Fruit fly (Drosophila melanogaster) whole organism, wandering third instar larva: Measurements from ENCODE around the gene cic.

Experiments used
- CG32264 ChIP-seq: fragments of 200-800 bp; sonication (Bioruptor generic); optimal IDR thresholded peaks from 2 replicates; lab custom pipeline; 2016; ENCODE audit warnings: missing biosample characterization, missing genetic modification characterization
- CG9705 ChIP-seq: fragments of 200-800 bp; sonication (Bioruptor generic); optimal IDR thresholded peaks from 2 replicates; lab custom pipeline; 2018; ENCODE audit warnings: missing biosample characterization, mild to moderate bottlenecking, missing genetic modification characterization
- CrebA ChIP-seq: fragments of 200-800 bp; sonication (Bioruptor generic); optimal IDR thresholded peaks from 2 replicates; lab custom pipeline; 2016; ENCODE audit warnings: missing biosample characterization, mild to moderate bottlenecking, missing genetic modification characterization, borderline replicate concordance
- Dfd ChIP-seq: fragments of >200 bp; optimal IDR thresholded peaks from 2 replicates; lab custom pipeline; 2017; ENCODE audit warnings: missing biosample characterization, missing genetic modification characterization
- Dif ChIP-seq: fragments of 200-275, 200-300 bp; sonication (Bioruptor generic); optimal IDR thresholded peaks from 2 replicates; lab custom pipeline; 2018; ENCODE audit warnings: missing biosample characterization, missing genetic modification characterization; ENCODE audit not compliant: partially characterized antibody
- Hnf4 ChIP-seq: fragments of 200-800 bp; sonication (Bioruptor generic); optimal IDR thresholded peaks from 2 replicates; lab custom pipeline; 2016; ENCODE audit warnings: missing biosample characterization, mild to moderate bottlenecking, missing genetic modification characterization
- Hr78 ChIP-seq: fragments of >200 bp; optimal IDR thresholded peaks from 2 replicates; lab custom pipeline; 2017; ENCODE audit warnings: missing biosample characterization, missing genetic modification characterization
- Hr83 ChIP-seq: fragments of 200-300 bp; sonication (Bioruptor generic); optimal IDR thresholded peaks from 2 replicates; lab custom pipeline; 2016; ENCODE audit warnings: missing biosample characterization, mild to moderate bottlenecking, missing genetic modification characterization, moderate library complexity; ENCODE audit not compliant: poor library complexity, severe bottlenecking
- Jra ChIP-seq: sonication (Bioruptor generic); optimal IDR thresholded peaks from 2 replicates; lab custom pipeline; 2016; ENCODE audit warnings: missing biosample characterization, missing genetic modification characterization
- Mio ChIP-seq: sonication (Bioruptor generic); optimal IDR thresholded peaks from 2 replicates; lab custom pipeline; 2016; ENCODE audit warnings: missing biosample characterization, missing genetic modification characterization
- Myc ChIP-seq: fragments of >200 bp; optimal IDR thresholded peaks from 2 replicates; lab custom pipeline; 2017
- N ChIP-seq: fragments of >200 bp; optimal IDR thresholded peaks from 2 replicates; lab custom pipeline; 2018; ENCODE audit warnings: missing biosample characterization, missing external identifiers, missing genetic modification characterization
- OdsH ChIP-seq: fragments of 200-800 bp; sonication (Bioruptor generic); optimal IDR thresholded peaks from 2 replicates; lab custom pipeline; 2016; ENCODE audit warnings: missing biosample characterization, mild to moderate bottlenecking, missing genetic modification characterization
- Rel ChIP-seq, 2 experiments: fragments of 200-800 bp; sonication (Bioruptor generic) in 1 of 2; optimal IDR thresholded peaks; 2 replicates in 1 of 2; 3 replicates in 1 of 2; lab custom pipeline; 2016 to 2019; ENCODE audit warnings: mild to moderate bottlenecking in 2 of 2, missing biosample characterization in 2 of 2, missing genetic modification characterization in 2 of 2, moderate library complexity in 1 of 2
- Sp1 ChIP-seq: fragments of 200-800 bp; sonication (Bioruptor generic); optimal IDR thresholded peaks from 3 replicates; lab custom pipeline; 2019; ENCODE audit warnings: missing biosample characterization, mild to moderate bottlenecking, missing genetic modification characterization, moderate library complexity
- Vsx2 ChIP-seq: fragments of 200-300, 225-300 bp; sonication (Bioruptor generic); optimal IDR thresholded peaks from 2 replicates; lab custom pipeline; 2018; ENCODE audit warnings: missing biosample characterization, missing genetic modification characterization; ENCODE audit not compliant: partially characterized antibody
- br ChIP-seq: fragments of 200-800 bp; sonication (Bioruptor generic); optimal IDR thresholded peaks from 2 replicates; lab custom pipeline; 2016; ENCODE audit warnings: missing biosample characterization, missing genetic modification characterization
- brk ChIP-seq: fragments of 200-800 bp; sonication (Bioruptor generic); optimal IDR thresholded peaks from 2 replicates; lab custom pipeline; 2016; ENCODE audit warnings: missing biosample characterization, mild to moderate bottlenecking, missing genetic modification characterization
- dl ChIP-seq, 2 experiments: fragments of 175-275, 200-275 bp in 1 of 2; fragments of 200-275 bp in 1 of 2; sonication (Bioruptor generic); optimal IDR thresholded peaks; lab custom pipeline; 2018; ENCODE audit warnings: mild to moderate bottlenecking in 2 of 2, missing biosample characterization in 2 of 2, missing genetic modification characterization in 2 of 2, moderate library complexity in 2 of 2; ENCODE audit not compliant: partially characterized antibody in 2 of 2, insufficient read depth in 1 of 2
- dsf ChIP-seq: sonication (Bioruptor generic); optimal IDR thresholded peaks from 2 replicates; lab custom pipeline; 2016; ENCODE audit warnings: missing biosample characterization, missing genetic modification characterization, borderline replicate concordance
- ey ChIP-seq: fragments of 200-800 bp; sonication (Bioruptor generic); optimal IDR thresholded peaks from 2 replicates; lab custom pipeline; 2016; ENCODE audit warnings: missing biosample characterization, missing genetic modification characterization
- foxo ChIP-seq, 2 experiments: fragments of 200-800 bp; sonication (Bioruptor generic); optimal IDR thresholded peaks; 2 replicates in 1 of 2; 3 replicates in 1 of 2; lab custom pipeline; 2016 to 2017; ENCODE audit warnings: missing biosample characterization in 2 of 2, missing genetic modification characterization in 2 of 2
- h ChIP-seq: fragments of 200-800 bp; sonication (Bioruptor generic); optimal IDR thresholded peaks from 3 replicates; lab custom pipeline; 2016; ENCODE audit warnings: missing biosample characterization, mild to moderate bottlenecking, missing genetic modification characterization
- jim ChIP-seq: fragments of 175-275, 200-325 bp; sonication (Bioruptor generic); optimal IDR thresholded peaks from 2 replicates; lab custom pipeline; 2016; ENCODE audit warnings: missing biosample characterization, mild to moderate bottlenecking, missing genetic modification characterization
- lola ChIP-seq: fragments of >200 bp; optimal IDR thresholded peaks from 2 replicates; lab custom pipeline; 2017; ENCODE audit warnings: missing biosample characterization, missing genetic modification characterization
- pan ChIP-seq: fragments of >200 bp; optimal IDR thresholded peaks from 2 replicates; lab custom pipeline; 2017
- psq ChIP-seq: fragments of 200-800 bp; sonication (Bioruptor generic); optimal IDR thresholded peaks from 3 replicates; lab custom pipeline; 2017; ENCODE audit warnings: missing biosample characterization, mild to moderate bottlenecking, missing genetic modification characterization, moderate library complexity
- rgr ChIP-seq: fragments of 200-800 bp; sonication (Bioruptor generic); optimal IDR thresholded peaks from 3 replicates; lab custom pipeline; 2016; ENCODE audit warnings: missing biosample characterization, mild to moderate bottlenecking, missing genetic modification characterization
- sage ChIP-seq: fragments of 200-800 bp; sonication (Bioruptor generic); optimal IDR thresholded peaks from 2 replicates; lab custom pipeline; 2016; ENCODE audit warnings: missing biosample characterization, mild to moderate bottlenecking, missing genetic modification characterization
- tai ChIP-seq: sonication (Bioruptor generic); optimal IDR thresholded peaks from 2 replicates; lab custom pipeline; 2016; ENCODE audit warnings: missing biosample characterization, missing genetic modification characterization

Gene cic

dm6 chr3R:20292880-20293491, 40.4 kb downstream of the cic start:
- no peak for TF ChIP-seq sage (GFP tag; lab: Kevin White, UChicago)
- peak; percentile 51 for TF ChIP-seq Dif (GFP tag; lab: Kevin White, UChicago)
- TF ChIP-seq Vsx2 (GFP tag; lab: Kevin White, UChicago): peak; percentile 38
- TF ChIP-seq CrebA: no peak
- peak; percentile 87 for TF ChIP-seq psq (GFP tag; lab: Kevin White, UChicago)
- TF ChIP-seq Hnf4 (GFP tag; lab: Kevin White, UChicago): no peak
- no peak for TF ChIP-seq pan (lab: Kevin White, UChicago)
- no peak for TF ChIP-seq tai (GFP tag; lab: Kevin White, UChicago)
- peak in 1 of 2 experiments; percentile 76 for TF ChIP-seq dl (GFP tag; optimal IDR thresholded peaks at IDR 0.05; lab: Kevin White, UChicago; ENCODE audit: insufficient read depth in 1 of 2, partially characterized antibody in 2 of 2)
- no peak for TF ChIP-seq Jra (GFP tag; lab: Kevin White, UChicago)

DNA sequence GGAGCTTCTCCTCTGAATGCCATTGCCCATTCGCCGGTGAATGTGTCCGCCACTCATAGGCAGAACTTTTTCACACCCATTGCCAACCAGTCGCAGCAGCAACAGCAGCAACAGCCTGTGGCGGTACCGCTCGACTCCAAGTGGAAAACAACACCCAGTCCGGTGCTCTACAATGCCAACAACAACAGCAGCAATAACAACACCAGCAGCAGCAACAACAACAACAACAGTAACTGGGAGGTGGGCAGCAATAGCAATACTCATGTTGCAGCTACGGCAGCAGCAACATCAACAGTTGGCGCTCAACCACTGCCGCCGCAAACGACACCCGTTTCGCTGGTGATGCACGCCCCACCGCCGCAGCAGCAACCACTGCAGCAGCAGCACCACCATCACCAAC, 41.1 kb downstream of the cic start:
- TF ChIP-seq Myc (lab: Kevin White, UChicago) (no peak), Dfd (GFP tag; lab: Kevin White, UChicago) (peak; percentile 52)

dm6 chr3R:20304877-20305276, 52.3 kb downstream of the cic start, which contains the start of gene CG4367:
CG4367 (minus strand) TSS chr3R:20304977.
- TF ChIP-seq CG9705: no peak
- no peak for TF ChIP-seq tai (GFP tag; lab: Kevin White, UChicago)
- TF ChIP-seq Hnf4 (GFP tag; lab: Kevin White, UChicago): no peak
- TF ChIP-seq Mio: no peak
- no peak for TF ChIP-seq rgr (GFP tag; lab: Kevin White, UChicago)
- no peak for TF ChIP-seq jim
- TF ChIP-seq lola (GFP tag; lab: Kevin White, UChicago): no peak
- TF ChIP-seq Vsx2 (GFP tag; lab: Kevin White, UChicago): no peak
- TF ChIP-seq dsf (GFP tag; lab: Kevin White, UChicago): no peak
- no peak for TF ChIP-seq N (GFP tag; lab: Kevin White, UChicago)
- no peak for TF ChIP-seq Jra (GFP tag; lab: Kevin White, UChicago)
- no peak for TF ChIP-seq CG32264
- TF ChIP-seq ey (GFP tag; lab: Kevin White, UChicago): no peak
- TF ChIP-seq dl (GFP tag; optimal IDR thresholded peaks at IDR 0.05; lab: Kevin White, UChicago; ENCODE audit: insufficient read depth in 1 of 2, partially characterized antibody in 2 of 2): no peak
- TF ChIP-seq Rel (GFP tag; optimal IDR thresholded peaks at IDR 0.05; lab: Kevin White, UChicago): no peak
- TF ChIP-seq Rel (tag; optimal IDR thresholded peaks at IDR 0.05; lab: Kevin White, UChicago): no peak
- no peak for TF ChIP-seq Hr78
- no peak for TF ChIP-seq Myc (lab: Kevin White, UChicago)

- TF ChIP-seq CG32264: no peak
- TF ChIP-seq foxo (GFP tag; optimal IDR thresholded peaks at IDR 0.05; lab: Kevin White, UChicago): no peak
- peak; percentile 59 for TF ChIP-seq Myc (lab: Kevin White, UChicago)
- TF ChIP-seq brk (GFP tag; lab: Kevin White, UChicago): peak; percentile 16
- no peak for TF ChIP-seq Sp1 (GFP tag; lab: Kevin White, UChicago)
- TF ChIP-seq CG9705: no peak
- peak; percentile 37 for TF ChIP-seq N (GFP tag; lab: Kevin White, UChicago)
- no peak for TF ChIP-seq sage (GFP tag; lab: Kevin White, UChicago)
- TF ChIP-seq, all 38 proteins: peak for 3
Observed at dm6 chr3R:20305852-20306251, 53.3 kb downstream of the cic start.

DNA sequence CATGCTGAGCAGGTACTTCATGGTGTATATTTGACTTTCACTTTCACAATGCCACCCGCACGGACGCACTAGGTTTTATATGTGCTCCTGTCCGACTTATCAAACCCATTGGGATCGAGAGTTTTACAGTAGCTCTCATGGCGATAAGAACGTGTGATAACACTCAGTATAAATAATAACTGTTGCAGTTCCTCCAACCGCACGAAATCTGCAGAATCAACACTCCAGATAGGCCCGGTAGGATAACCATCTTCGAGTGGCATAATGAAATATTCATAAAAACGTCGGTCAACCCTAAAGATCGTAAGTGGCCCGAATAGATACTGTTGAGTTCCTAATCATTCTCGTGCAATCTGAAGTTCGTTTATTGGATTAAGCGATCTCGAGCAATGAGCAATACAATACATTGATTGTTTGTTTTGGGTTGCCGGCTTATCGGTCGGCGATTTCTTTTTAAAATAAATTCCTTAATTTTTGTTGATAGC, 55.0 kb downstream of the cic start, which contains the start of gene CG4362:
CG4362 (minus strand) TSS at position 51 of the 485 bp plus-strand sequence.
- TF ChIP-seq pan (lab: Kevin White, UChicago): no peak
- TF ChIP-seq h (GFP tag; lab: Kevin White, UChicago): peak; percentile 20
- TF ChIP-seq ey (GFP tag; lab: Kevin White, UChicago): no peak
- TF ChIP-seq br (GFP tag; lab: Kevin White, UChicago): peak; percentile 39
- TF ChIP-seq Hr83 (GFP tag; lab: Kevin White, UChicago): no peak
- no peak for TF ChIP-seq OdsH
- no peak for TF ChIP-seq CG32264
- peak; percentile 4 for TF ChIP-seq CrebA
- no peak for TF ChIP-seq Dif (GFP tag; lab: Kevin White, UChicago)
- no peak for TF ChIP-seq Sp1 (GFP tag; lab: Kevin White, UChicago)
- TF ChIP-seq Rel (GFP tag; optimal IDR thresholded peaks at IDR 0.05; lab: Kevin White, UChicago): no peak
- TF ChIP-seq Rel (tag; optimal IDR thresholded peaks at IDR 0.05; lab: Kevin White, UChicago): no peak
